Fruit fly (Drosophila melanogaster) whole organism: ENCODE measurements around the gene CG14362.

Source experiments
- CG8478 ChIP-seq: fragments of >200 bp; optimal IDR thresholded peaks from 2 replicates; lab custom pipeline; 2018; ENCODE audit warnings: inconsistent platforms
- EcR ChIP-seq, 2 experiments: fragments of >200 bp; optimal IDR thresholded peaks; 2 replicates each; lab custom pipeline; 2017; ENCODE audit warnings: missing biosample characterization in 2 of 2, missing genetic modification characterization in 2 of 2, missing genetic modification reagents in 2 of 2
- pan ChIP-seq: fragments of >200 bp; optimal IDR thresholded peaks from 2 replicates; lab custom pipeline; 2017
- psq ChIP-seq: fragments of >200 bp; optimal IDR thresholded peaks from 2 replicates; lab custom pipeline; 2017

DNA sequence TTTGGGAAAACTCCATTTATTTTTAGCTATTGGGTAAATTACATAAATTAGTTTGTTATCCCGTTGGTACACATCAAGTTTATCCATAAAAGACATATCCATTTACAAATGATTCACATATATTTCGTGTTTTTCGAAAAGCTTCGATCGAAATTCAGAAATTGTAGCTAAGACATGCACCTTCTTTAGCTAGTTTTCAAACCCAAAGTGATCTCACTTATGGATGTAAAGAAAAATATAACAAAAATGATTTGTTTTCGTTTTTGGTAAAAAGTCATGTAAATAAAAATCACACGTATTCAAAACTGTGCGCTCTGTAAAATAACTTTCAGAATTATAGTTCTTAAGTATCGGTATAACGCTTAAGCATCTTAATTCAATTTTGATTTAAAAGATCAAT lies 21.7 kb downstream of the CG14362 start:
- TF ChIP-seq CG8478 (lab: Kevin White, UChicago) (no peak), psq (lab: Kevin White, UChicago) (no peak), EcR (GFP tag; optimal IDR thresholded peaks at IDR 0.05; lab: Kevin White, UChicago) (no peak), pan (lab: Kevin White, UChicago) (no peak)
